Worm (Caenorhabditis elegans) whole organism, young adult: ENCODE data around the gene max-2.

ENCODE experiments used
- B0336.3 ChIP-seq: fragments of 200-800 bp; sonication (Bioruptor generic); IDR thresholded peaks from 2 replicates; pipeline ENCODE4 v1.3.6; 2022; ENCODE audit warnings: missing genetic modification characterization, missing compliant biosample characterization
- efl-1 ChIP-seq: fragments of 150-350 bp; optimal IDR thresholded peaks from 2 replicates; lab custom pipeline; 2014; ENCODE audit warnings: missing biosample characterization, missing genetic modification reagents, missing genetic modification characterization
- egl-18 ChIP-seq: fragments of 200-800 bp; sonication (Bioruptor generic); IDR thresholded peaks from 2 replicates; pipeline ENCODE4 v1.3.6; 2022; ENCODE audit warnings: missing genetic modification reagents, missing genetic modification characterization, missing compliant biosample characterization
- hlh-12 ChIP-seq: sonication (generic microtip); optimal IDR thresholded peaks from 2 replicates; lab custom pipeline; 2016; ENCODE audit warnings: missing genetic modification characterization, missing compliant biosample characterization
- mcd-1 ChIP-seq: fragments of 200-800 bp; sonication (Bioruptor generic); IDR thresholded peaks from 2 replicates; pipeline ENCODE4 v1.3.6; 2022; ENCODE audit warnings: missing genetic modification reagents, missing genetic modification characterization, missing compliant biosample characterization
- nfya-1 ChIP-seq: sonication (generic microtip); optimal IDR thresholded peaks from 2 replicates; lab custom pipeline; 2017; ENCODE audit warnings: antibody characterized with exemption, missing compliant biosample characterization, missing genetic modification characterization, borderline replicate concordance; ENCODE audit not compliant: insufficient read depth
- ztf-18 ChIP-seq: sonication (generic microtip); optimal IDR thresholded peaks from 2 replicates; lab custom pipeline; 2016; ENCODE audit warnings: missing genotype, mild to moderate bottlenecking, missing genetic modification characterization, missing compliant biosample characterization

ce11 chrII:12980212-12980611 is 45.4 kb downstream of the max-2 start, which contains the start of gene cyd-1:
- no peak for TF ChIP-seq hlh-12 (tag; lab: Kevin White, UChicago)
- TF ChIP-seq B0336.3 (GFP tag; lab: Robert Waterston, UW): no peak
- TF ChIP-seq efl-1 (GFP tag; lab: Kevin White, UChicago): no peak
- TF ChIP-seq nfya-1 (tag; lab: Kevin White, UChicago): no peak
- TF ChIP-seq mcd-1 (GFP tag; lab: Robert Waterston, UW): no peak
- no peak for TF ChIP-seq egl-18 (GFP tag; lab: Robert Waterston, UW)
- TF ChIP-seq ztf-18 (tag; lab: Kevin White, UChicago): no peak
